Worm (Caenorhabditis elegans) whole organism, L2 larva: ENCODE results near the gene F58A3.4.

Experiments used
- blmp-1 ChIP-seq: sonication (generic microtip); optimal IDR thresholded peaks from 2 replicates; lab custom pipeline; 2017; ENCODE audit warnings: missing genetic modification characterization, mild to moderate bottlenecking, missing compliant biosample characterization, antibody characterized with exemption, moderate library complexity; ENCODE audit not compliant: insufficient read depth
- ceh-82 ChIP-seq: fragments of 150-350 bp; optimal IDR thresholded peaks from 2 replicates; lab custom pipeline; 2014; ENCODE audit warnings: missing biosample characterization, missing genetic modification characterization
- fos-1 ChIP-seq: fragments of 150-350 bp; optimal IDR thresholded peaks from 2 replicates; lab custom pipeline; 2014; ENCODE audit warnings: missing biosample characterization, missing genetic modification characterization
- lsy-2 ChIP-seq, 2 experiments: fragments of 150-350 bp in 1 of 2; sonication (generic microtip) in 1 of 2; optimal IDR thresholded peaks; 2 replicates each; lab custom pipeline; 2014 to 2017; ENCODE audit warnings: missing biosample characterization in 2 of 2, missing genetic modification characterization in 2 of 2
- nhr-11 ChIP-seq: fragments of 150-350 bp; optimal IDR thresholded peaks from 2 replicates; lab custom pipeline; 2014; ENCODE audit warnings: missing biosample characterization, missing genetic modification characterization
- nhr-25 ChIP-seq: fragments of 150-350 bp; sonication (generic microtip); optimal IDR thresholded peaks from 3 replicates; lab custom pipeline; 2014; ENCODE audit warnings: missing biosample characterization, missing genetic modification characterization
- nhr-6 ChIP-seq: fragments of 150-350 bp; optimal IDR thresholded peaks from 2 replicates; lab custom pipeline; 2014; ENCODE audit warnings: missing biosample characterization, missing genetic modification characterization
- skn-1 ChIP-seq: sonication (generic microtip); optimal IDR thresholded peaks from 2 replicates; lab custom pipeline; 2017; ENCODE audit warnings: missing biosample characterization, missing genetic modification characterization
- snpc-4 ChIP-seq: fragments of 150-350 bp; optimal IDR thresholded peaks from 2 replicates; lab custom pipeline; 2014; ENCODE audit warnings: missing biosample characterization, missing genetic modification characterization
- unc-62 ChIP-seq: fragments of 150-350 bp; optimal IDR thresholded peaks from 2 replicates; lab custom pipeline; 2014; ENCODE audit warnings: missing biosample characterization, missing genetic modification reagents, missing genetic modification characterization

- TF ChIP-seq snpc-4 (tag; lab: Kevin White, UChicago) (no peak), nhr-6 (tag; lab: Kevin White, UChicago) (no peak), fos-1 (tag; lab: Kevin White, UChicago) (no peak), lsy-2 (tag; optimal IDR thresholded peaks at IDR 0.05; lab: Kevin White, UChicago) (no peak), unc-62 (GFP tag; lab: Kevin White, UChicago) (no peak), ceh-82 (tag; lab: Kevin White, UChicago) (no peak), nhr-11 (tag; lab: Kevin White, UChicago) (no peak), blmp-1 (no peak), nhr-25 (no peak), skn-1 (tag; lab: Kevin White, UChicago) (no peak)
Measured at ce11 chrX:11008954-11009353, 1.5 kb downstream of the F58A3.4 start, which contains the start of gene ttr-31.
